Worm (Caenorhabditis elegans): ENCODE measurements around the gene T15B12.2.

- TF ChIP-seq odd-2 (tag; optimal IDR thresholded peaks at IDR 0.05) = no peak
- no peak for TF ChIP-seq ztf-16 (tag; optimal IDR thresholded peaks at IDR 0.05)
- TF ChIP-seq unc-55 (GFP tag; optimal IDR thresholded peaks at IDR 0.05) = no peak
- TF ChIP-seq C38D4.7 (GFP tag; optimal IDR thresholded peaks at IDR 0.05) = no peak
- TF ChIP-seq hlh-8 (tag; optimal IDR thresholded peaks at IDR 0.05) = no peak
- no peak for TF ChIP-seq ceh-22 (tag; optimal IDR thresholded peaks at IDR 0.05)
- no peak for TF ChIP-seq ama-1 (optimal IDR thresholded peaks at IDR 0.05)
- TF ChIP-seq nfya-1 (tag; optimal IDR thresholded peaks at IDR 0.05) = no peak
- no peak for TF ChIP-seq tbx-7 (tag; optimal IDR thresholded peaks at IDR 0.05)
- no peak for TF ChIP-seq nhr-11 (tag; optimal IDR thresholded peaks at IDR 0.05)
These were observed 10.4 kb downstream of the T15B12.2 start for ce11 chrIII:5291281-5291680.
